Fruit fly (Drosophila melanogaster): ENCODE results near the gene Enoph.

The Enoph gene

dm6 chr3R:5261262-5261661 lies 4.8 kb upstream of the Enoph start:
- no peak for TF ChIP-seq CTCF (optimal IDR thresholded peaks at IDR 0.05)
- TF ChIP-seq CG8478 (optimal IDR thresholded peaks at IDR 0.05): no peak

dm6 chr3R:5257147-5257487 lies 636 bp upstream of the Enoph start:
- TF ChIP-seq CG8478 (optimal IDR thresholded peaks at IDR 0.05) (no peak), CTCF (optimal IDR thresholded peaks at IDR 0.05) (no peak)

DNA sequence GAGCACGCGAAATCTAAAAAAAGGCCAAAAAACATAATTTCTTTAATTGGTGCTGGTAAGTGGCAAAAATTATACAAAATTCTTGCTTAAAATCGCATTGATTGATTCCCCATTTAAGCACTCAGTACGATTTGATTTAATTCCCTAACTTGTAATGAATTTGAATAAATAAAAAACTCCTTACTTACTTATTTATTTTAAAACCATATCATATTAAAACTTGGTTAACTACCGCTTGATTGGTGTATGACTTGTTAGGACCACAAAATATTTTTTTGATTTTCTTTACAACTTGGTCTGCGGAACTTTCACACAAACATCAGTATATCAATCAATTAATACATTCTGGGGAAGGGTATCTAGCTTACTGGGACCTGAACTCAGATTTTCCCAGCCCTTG lies 3.6 kb downstream of the Enoph start, which contains the start of gene CG1113:
CG1113 (plus strand) TSS at position 301 of the 400 bp plus-strand sequence.
- TF ChIP-seq CTCF (optimal IDR thresholded peaks at IDR 0.05): no peak
- no peak for TF ChIP-seq CG8478 (optimal IDR thresholded peaks at IDR 0.05)

dm6 chr3R:5251243-5251865 lies 5.1 kb downstream of the Enoph start, which contains the start of gene CtsF:
Gene CtsF, minus strand, starts transcription at chr3R:5251745.
- TF ChIP-seq CTCF (optimal IDR thresholded peaks at IDR 0.05): no peak
- TF ChIP-seq CG8478 (optimal IDR thresholded peaks at IDR 0.05): no peak

dm6 chr3R:5250530-5251242 lies 5.8 kb downstream of the Enoph start:
- TF ChIP-seq CTCF (optimal IDR thresholded peaks at IDR 0.05) (no peak), CG8478 (optimal IDR thresholded peaks at IDR 0.05) (no peak)

- TF ChIP-seq CG8478 (optimal IDR thresholded peaks at IDR 0.05) (no peak), CTCF (optimal IDR thresholded peaks at IDR 0.05) (no peak)
Measured at dm6 chr3R:5249308-5249707, 7.2 kb downstream of the Enoph start.

dm6 chr3R:5246950-5247349 lies 9.5 kb downstream of the Enoph start:
- no peak for TF ChIP-seq CG8478 (optimal IDR thresholded peaks at IDR 0.05)
- TF ChIP-seq CTCF (optimal IDR thresholded peaks at IDR 0.05): no peak

DNA sequence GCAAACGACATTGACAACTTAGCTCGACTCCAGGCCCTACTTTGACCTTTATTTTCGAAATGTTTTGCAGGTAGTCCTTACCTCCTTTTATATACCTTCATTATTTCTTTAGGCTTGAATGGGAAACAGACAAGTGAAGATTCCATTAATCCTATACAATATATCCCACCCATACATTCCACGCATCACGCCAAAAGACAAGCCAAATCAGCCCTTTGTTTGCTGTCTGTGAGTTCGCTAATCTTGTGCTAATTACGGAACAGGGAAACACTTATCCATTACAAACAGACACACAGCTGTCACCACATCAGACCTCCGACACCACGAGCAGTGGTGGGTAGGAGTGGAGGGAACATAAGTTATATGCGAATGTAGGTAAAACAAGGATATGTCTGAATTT lies 15.8 kb downstream of the Enoph start, which contains the start of gene CG33293:
CG33293 (minus strand) TSS at position 15 of the 400 bp plus-strand sequence.
- no peak for TF ChIP-seq CTCF (optimal IDR thresholded peaks at IDR 0.05)
- no peak for TF ChIP-seq CG8478 (optimal IDR thresholded peaks at IDR 0.05)

DNA sequence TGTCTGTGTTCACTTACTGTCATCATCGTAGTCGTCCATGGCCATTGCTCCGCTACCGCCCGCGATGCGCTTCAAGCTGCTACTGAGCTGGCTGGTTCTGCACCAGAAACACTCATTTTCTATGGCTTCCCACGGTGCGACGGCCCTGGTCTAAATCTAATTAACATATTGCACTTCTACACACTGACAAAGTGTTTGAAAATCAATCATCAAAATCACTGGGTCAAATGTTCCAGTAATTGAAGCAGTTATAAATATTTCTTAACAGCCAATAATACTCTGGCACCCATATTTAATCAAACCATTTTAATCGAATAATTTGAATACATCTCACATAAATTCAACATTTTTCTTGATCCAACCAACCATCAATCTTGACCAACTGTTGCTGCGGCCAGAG lies 19.3 kb downstream of the Enoph start, which contains the start of gene rtp:
rtp (minus strand) TSS at position 101 of the 400 bp plus-strand sequence.
- TF ChIP-seq CTCF (optimal IDR thresholded peaks at IDR 0.05) (no peak), CG8478 (optimal IDR thresholded peaks at IDR 0.05) (no peak)

dm6 chr3R:5232197-5232607 lies 24.3 kb downstream of the Enoph start, which contains the start of the genes Kat60 and Mms19:
Gene Kat60, minus strand, starts transcription at chr3R:5232209.
Gene Mms19, plus strand, starts transcription at chr3R:5232543.
- TF ChIP-seq CG8478 (optimal IDR thresholded peaks at IDR 0.05): no peak
- peak in 1 of 2 experiments; percentile 2 for TF ChIP-seq CTCF (optimal IDR thresholded peaks at IDR 0.05)

DNA sequence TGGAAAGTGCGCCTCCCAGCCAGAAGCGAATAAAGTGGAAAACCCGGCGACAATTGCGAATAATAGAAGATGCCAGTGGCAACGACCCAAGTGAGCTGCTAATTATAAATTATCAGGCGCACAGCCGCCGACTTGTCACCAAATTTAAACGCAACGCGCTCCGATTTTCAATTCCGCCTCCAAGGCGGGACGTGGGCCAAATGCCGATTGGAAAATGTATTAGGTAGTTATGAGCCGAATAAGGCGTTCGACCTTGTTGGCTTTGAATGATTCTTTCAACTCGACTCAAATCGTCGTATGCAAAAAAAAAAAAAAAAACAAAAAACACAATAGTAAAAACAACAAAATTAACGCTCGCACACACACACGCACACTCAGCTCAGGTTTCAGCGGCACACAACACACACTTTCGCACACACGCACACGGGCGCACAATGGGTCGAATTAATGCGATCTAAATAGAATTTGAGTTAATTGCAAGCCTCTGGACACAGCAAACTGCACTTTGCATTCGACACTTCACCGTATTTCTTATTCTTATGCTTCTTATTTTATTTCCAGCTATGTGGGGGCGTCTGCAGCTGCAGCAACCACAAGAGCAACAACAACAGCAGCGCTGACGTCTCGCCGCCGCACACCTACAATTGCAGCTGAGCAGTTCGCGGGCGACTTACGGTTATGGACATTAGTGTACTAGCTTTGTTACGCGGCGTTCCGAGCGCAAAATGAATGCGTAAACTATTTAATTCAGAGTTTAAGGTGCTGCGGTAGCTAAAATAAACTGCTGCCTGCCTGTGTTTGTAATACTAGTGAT lies 24.9 kb downstream of the Enoph start:
- TF ChIP-seq CG8478 (optimal IDR thresholded peaks at IDR 0.05) (no peak), CTCF (optimal IDR thresholded peaks at IDR 0.05) (no peak)

dm6 chr3R:5229458-5229857 lies 27.0 kb downstream of the Enoph start:
- TF ChIP-seq CTCF (optimal IDR thresholded peaks at IDR 0.05) (no peak), CG8478 (optimal IDR thresholded peaks at IDR 0.05) (no peak)

dm6 chr3R:5226025-5226424 lies 30.5 kb downstream of the Enoph start, which contains the start of gene Vps37B:
Gene Vps37B, plus strand, starts transcription at chr3R:5226158.
- TF ChIP-seq CTCF (optimal IDR thresholded peaks at IDR 0.05) (no peak), CG8478 (optimal IDR thresholded peaks at IDR 0.05) (no peak)

DNA sequence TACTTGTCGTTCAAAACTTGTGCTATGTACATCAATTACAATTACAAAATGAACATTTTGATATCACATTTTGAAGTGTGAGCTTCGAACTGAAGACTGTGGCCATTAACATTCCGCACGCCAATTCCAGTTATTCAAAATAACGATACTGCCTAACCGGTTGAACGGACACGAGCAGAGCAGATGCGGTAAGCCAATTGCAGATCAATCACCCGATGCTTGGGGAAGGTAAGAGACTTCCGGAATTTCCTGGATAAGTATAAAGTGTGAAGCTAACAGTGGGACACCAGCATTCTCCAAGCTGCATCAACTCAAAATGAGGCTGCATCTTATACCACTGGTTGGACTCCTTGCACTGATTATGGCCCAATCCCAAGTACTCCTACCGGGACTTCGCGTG lies 32.6 kb downstream of the Enoph start, which contains the start of gene CG14664:
CG14664 (plus strand) TSS at position 301 of the 400 bp plus-strand sequence.
- no peak for TF ChIP-seq CG8478 (optimal IDR thresholded peaks at IDR 0.05)
- TF ChIP-seq CTCF (optimal IDR thresholded peaks at IDR 0.05): no peak

DNA sequence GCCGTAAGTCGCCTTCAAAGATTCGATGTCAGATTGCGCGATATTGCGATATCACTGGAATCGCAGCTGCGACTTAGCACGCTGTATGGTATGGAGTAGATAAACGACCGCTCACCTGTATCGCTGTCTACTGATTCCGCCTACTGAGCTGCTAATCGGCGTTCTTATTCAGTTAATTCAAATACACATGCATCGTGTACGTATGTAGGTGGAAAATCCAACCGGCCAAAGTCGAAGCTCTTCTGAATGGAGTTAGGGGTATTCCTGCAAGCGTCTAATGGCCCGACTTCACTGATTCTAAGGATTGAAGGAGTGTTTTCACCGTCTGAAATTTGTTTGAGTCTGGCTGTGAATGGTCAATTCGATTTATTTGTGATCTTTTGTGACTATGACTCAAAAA lies 33.3 kb downstream of the Enoph start, which contains the start of gene CG2604:
CG2604 (minus strand) TSS at position 231 of the 400 bp plus-strand sequence.
- TF ChIP-seq CG8478 (optimal IDR thresholded peaks at IDR 0.05) (no peak), CTCF (optimal IDR thresholded peaks at IDR 0.05) (no peak)
